Worm (Caenorhabditis elegans): Measurements from ENCODE around the gene F47C12.6.
A peak's percentile ranks its signal among the peaks of the same experiment; 100 is the strongest.

Gene F47C12.6

DNA sequence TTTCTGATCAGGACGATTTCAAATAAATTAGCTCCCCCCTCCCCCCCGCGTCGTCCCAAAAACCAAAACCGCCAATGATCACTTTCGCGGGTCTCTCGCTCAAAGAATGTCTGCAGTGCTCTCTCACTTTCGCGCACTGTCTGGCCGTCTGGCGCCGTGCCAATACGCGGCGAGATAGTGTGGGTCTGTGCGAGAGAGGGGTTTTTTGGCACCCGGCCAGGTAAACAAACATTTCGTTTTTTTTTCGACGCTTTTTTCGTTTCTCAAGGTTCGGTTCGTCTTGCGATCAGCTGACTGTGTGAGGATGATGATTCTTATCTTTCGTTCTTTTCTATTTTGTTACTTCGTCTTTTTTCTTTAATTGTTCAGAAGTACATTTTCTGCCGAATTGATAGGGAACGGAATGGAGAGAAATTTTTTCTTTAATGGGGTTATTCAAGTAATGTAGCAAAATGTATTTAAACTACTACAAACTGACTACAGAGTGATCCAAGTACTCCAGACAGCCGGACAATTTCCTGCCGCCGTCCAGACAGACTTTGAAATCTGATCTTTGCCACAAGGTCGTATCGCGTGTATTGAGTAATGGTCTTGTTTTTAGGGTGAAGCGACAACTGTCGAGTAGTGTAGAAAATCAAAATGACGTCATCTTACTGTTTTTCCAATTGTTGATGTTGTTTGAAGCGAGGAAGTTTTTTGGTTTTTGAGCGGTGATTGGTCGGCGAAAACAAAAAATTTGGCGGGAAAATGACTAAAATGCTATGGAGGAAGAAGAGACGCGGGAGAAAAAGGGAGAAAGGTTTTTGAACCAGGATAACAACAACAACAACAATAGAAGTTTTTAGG lies 31.2 kb upstream of the F47C12.6 start (continued):
- TF ChIP-seq nhr-76 (tag; optimal IDR thresholded peaks at IDR 0.05) (no peak), sdz-12 (GFP tag; optimal IDR thresholded peaks at IDR 0.05) (no peak), nhr-102 (tag; optimal IDR thresholded peaks at IDR 0.05) (peak; percentile 61), fos-1 (tag; optimal IDR thresholded peaks at IDR 0.05) (no peak), nhr-11 (tag; optimal IDR thresholded peaks at IDR 0.05) (peak; percentile 64), hif-1 (tag; optimal IDR thresholded peaks at IDR 0.05) (peak in 1 of 2 experiments; percentile 88), cey-2 (tag; optimal IDR thresholded peaks at IDR 0.05; ENCODE audit: borderline replicate concordance, insufficient read depth) (no peak), saeg-2 (GFP tag; IDR thresholded peaks at IDR 0.05) (peak; percentile 14; the same call in 1 of the 2 replicates), F49E8.2 (tag; optimal IDR thresholded peaks at IDR 0.05; ENCODE audit: borderline replicate concordance) (no peak), duxl-1 (tag; optimal IDR thresholded peaks at IDR 0.05; ENCODE audit: poor library complexity) (peak; percentile 23), daf-19 (GFP tag; conservative IDR thresholded peaks at IDR 0.05) (no peak), ceh-28 (tag; optimal IDR thresholded peaks at IDR 0.05) (no peak), ZK337.2 (GFP tag; IDR thresholded peaks at IDR 0.05) (no peak), ztf-7 (tag; optimal IDR thresholded peaks at IDR 0.05) (no peak), Y48G9A.11 (GFP tag; IDR thresholded peaks at IDR 0.05) (no peak), mdl-1 (tag; optimal IDR thresholded peaks at IDR 0.05) (peak in 1 of 2 experiments; percentile 82), hmg-1.1 (GFP tag; IDR thresholded peaks at IDR 0.05) (peak; percentile 70), ceh-20 (GFP tag; IDR thresholded peaks at IDR 0.05) (no peak), snpc-4 (tag; optimal IDR thresholded peaks at IDR 0.05) (no peak), egl-27 (tag; optimal IDR thresholded peaks at IDR 0.05) (no peak), mep-1 (tag; optimal IDR thresholded peaks at IDR 0.05) (peak; percentile 80), nhr-77 (tag; optimal IDR thresholded peaks at IDR 0.05) (peak; percentile 84), hlh-30 (tag; optimal IDR thresholded peaks at IDR 0.05; ENCODE audit: insufficient read depth) (no peak), lin-15B (tag; optimal IDR thresholded peaks at IDR 0.05) (no peak), ztf-11 (tag; optimal IDR thresholded peaks at IDR 0.05) (no peak), dmd-6 (GFP tag; IDR thresholded peaks at IDR 0.05) (peak; percentile 96), php-3 (GFP tag; IDR thresholded peaks at IDR 0.05) (peak; percentile 27; the same call in 1 of the 2 replicates), ZK546.5 (tag; optimal IDR thresholded peaks at IDR 0.05) (no peak), unc-130 (GFP tag; optimal IDR thresholded peaks at IDR 0.05) (no peak), ceh-44 (GFP tag; IDR thresholded peaks at IDR 0.05) (no peak), lir-3 (tag; optimal IDR thresholded peaks at IDR 0.05) (no peak), spr-3 (GFP tag; optimal IDR thresholded peaks at IDR 0.05) (no peak), dpl-1 (GFP tag; optimal IDR thresholded peaks at IDR 0.05) (peak; percentile 38), ces-1 (GFP tag; optimal IDR thresholded peaks at IDR 0.05) (no peak), daf-12 (tag; optimal IDR thresholded peaks at IDR 0.05) (no peak), gei-8 (GFP tag; optimal IDR thresholded peaks at IDR 0.05) (peak; percentile 70), zfp-2 (tag; optimal IDR thresholded peaks at IDR 0.05) (no peak), lsy-2 (tag; optimal IDR thresholded peaks at IDR 0.05) (peak in 1 of 2 experiments; percentile 63), daf-8 (GFP tag; IDR thresholded peaks at IDR 0.05) (no peak), nhr-48 (tag; optimal IDR thresholded peaks at IDR 0.05) (peak; percentile 68), set-16 (GFP tag; IDR thresholded peaks at IDR 0.05) (peak; percentile 85), arid-1 (GFP tag; conservative IDR thresholded peaks at IDR 0.05) (no peak), lin-1 (GFP tag; IDR thresholded peaks at IDR 0.05) (no peak), hlh-11 (tag; optimal IDR thresholded peaks at IDR 0.05) (peak; percentile 93), pha-4 (GFP tag; IDR thresholded peaks at IDR 0.05) (peak; percentile 79), pha-4 (tag; optimal IDR thresholded peaks at IDR 0.05) (no peak), nhr-111 (GFP tag; optimal IDR thresholded peaks at IDR 0.05) (no peak), spr-1 (tag; optimal IDR thresholded peaks at IDR 0.05) (no peak), F10B5.3 (tag; optimal IDR thresholded peaks at IDR 0.05) (no peak)
